Fruit fly (Drosophila melanogaster) S2 (cell line): Measurements from ENCODE around the gene upd3.

Source experiments
- CG8478 ChIP-seq: fragments of >200 bp; optimal IDR thresholded peaks from 2 replicates; lab custom pipeline; 2018
- CTCF ChIP-seq, 2 experiments: fragments of >200 bp; optimal IDR thresholded peaks; 2 replicates each; lab custom pipeline; 2018

upd3 gene

dm6 chrX:18303580-18304305 is 26.7 kb downstream of the upd3 start:
- TF ChIP-seq CG8478 (lab: Kevin White, UChicago) (no peak), CTCF (optimal IDR thresholded peaks at IDR 0.05; lab: Kevin White, UChicago) (no peak)

DNA sequence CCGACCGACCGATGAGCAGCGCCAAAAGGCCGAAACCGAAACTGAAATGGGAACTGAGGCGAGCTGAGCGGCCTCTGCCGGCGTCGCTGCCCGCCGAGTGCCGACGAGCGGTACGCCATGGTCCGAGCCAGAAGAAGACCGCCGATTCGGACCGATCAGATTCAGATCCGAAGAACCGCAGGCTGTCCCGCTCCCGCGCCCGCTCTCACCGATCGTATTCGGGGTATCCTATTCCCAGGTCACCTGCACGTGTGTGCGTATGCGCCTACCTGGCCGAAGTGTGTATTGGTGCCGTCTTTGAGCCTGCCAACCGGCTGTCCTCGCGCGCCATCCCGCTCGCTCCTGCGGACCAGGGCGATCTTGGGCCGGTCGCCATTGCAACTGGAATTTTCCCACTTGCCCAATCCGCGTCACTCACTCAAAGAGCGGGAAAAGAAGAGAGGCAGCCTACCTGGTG is 32.2 kb downstream of the upd3 start, which contains the start of gene upd1:
upd1 (minus strand) TSS at position 51 of the 457 bp plus-strand sequence.
- TF ChIP-seq CTCF (optimal IDR thresholded peaks at IDR 0.05; lab: Kevin White, UChicago) (no peak), CG8478 (lab: Kevin White, UChicago) (no peak)

DNA sequence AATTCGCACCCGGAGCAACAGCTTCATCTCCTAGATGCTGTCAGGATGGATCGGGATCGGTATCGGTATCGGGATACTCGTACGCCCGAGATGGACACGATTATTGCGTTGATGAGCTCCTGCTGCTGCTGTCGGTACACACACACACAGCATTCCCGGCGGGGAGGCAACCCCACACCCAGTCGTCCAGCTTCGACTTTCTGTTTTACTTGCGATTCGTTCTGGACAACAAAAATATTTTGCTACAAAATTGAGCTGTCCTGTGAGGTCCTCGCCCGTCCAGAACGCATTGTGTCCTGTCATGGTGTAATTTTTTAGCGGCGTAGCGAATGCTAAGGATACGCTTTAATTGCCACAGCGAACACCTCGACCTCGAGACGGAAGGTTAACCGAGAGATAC is 33.9 kb downstream of the upd3 start:
- TF ChIP-seq CTCF (optimal IDR thresholded peaks at IDR 0.05; lab: Kevin White, UChicago): no peak
- no peak for TF ChIP-seq CG8478 (lab: Kevin White, UChicago)

DNA sequence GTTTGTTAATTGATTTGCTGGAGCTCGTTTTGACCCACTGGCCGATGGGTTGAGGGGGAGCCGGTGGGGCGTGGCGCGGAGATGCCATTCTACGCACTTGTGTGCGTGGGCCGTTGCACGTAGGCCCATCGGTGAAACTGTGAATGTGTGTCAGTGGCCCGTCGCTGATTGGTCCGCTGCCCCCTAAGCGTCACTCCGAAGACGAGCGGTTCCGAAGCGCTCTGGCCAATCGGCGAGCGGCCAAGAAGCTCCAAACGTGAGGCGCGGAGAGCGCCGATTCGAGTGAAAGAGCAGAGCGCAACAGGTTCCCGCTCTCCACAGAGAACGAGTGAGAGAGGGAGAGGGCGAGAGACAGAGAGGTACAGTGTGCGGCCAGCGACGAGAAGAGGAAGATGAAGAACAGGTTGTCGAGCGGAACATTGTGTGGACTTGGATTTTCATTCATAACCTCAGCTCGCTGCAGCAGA is 35.4 kb downstream of the upd3 start:
- TF ChIP-seq CTCF (optimal IDR thresholded peaks at IDR 0.05; lab: Kevin White, UChicago) (no peak), CG8478 (lab: Kevin White, UChicago) (no peak)

- TF ChIP-seq CG8478 (lab: Kevin White, UChicago) (no peak), CTCF (optimal IDR thresholded peaks at IDR 0.05; lab: Kevin White, UChicago) (no peak)
Observed at dm6 chrX:18315835-18316234, 38.8 kb downstream of the upd3 start.

- TF ChIP-seq CG8478 (lab: Kevin White, UChicago): no peak
- no peak for TF ChIP-seq CTCF (optimal IDR thresholded peaks at IDR 0.05; lab: Kevin White, UChicago)
Observed at dm6 chrX:18319912-18320520, 43.0 kb downstream of the upd3 start.

- TF ChIP-seq CTCF (optimal IDR thresholded peaks at IDR 0.05; lab: Kevin White, UChicago) (no peak), CG8478 (lab: Kevin White, UChicago) (no peak)
Observed at dm6 chrX:18320825-18321224, 43.8 kb downstream of the upd3 start, which contains the start of gene CG6023. Gene CG6023 (minus strand): TSS chrX:18321193.

dm6 chrX:18321358-18321757 is 44.3 kb downstream of the upd3 start:
- TF ChIP-seq CG8478 (lab: Kevin White, UChicago): no peak
- peak; percentile 44 to 49 for TF ChIP-seq CTCF (optimal IDR thresholded peaks at IDR 0.05; lab: Kevin White, UChicago)
